Worm (Caenorhabditis elegans) whole organism, L3 larva: ENCODE data around the gene nhr-213.

Experiments
- ama-1 ChIP-seq: fragments of 150-350 bp; optimal IDR thresholded peaks from 2 replicates; lab custom pipeline; 2018
- ceh-16 ChIP-seq: sonication (generic microtip); optimal IDR thresholded peaks from 2 replicates; lab custom pipeline; 2017; ENCODE audit warnings: missing biosample characterization, missing genetic modification characterization
- elt-1 ChIP-seq: fragments of 150-350 bp; optimal IDR thresholded peaks from 2 replicates; lab custom pipeline; 2014; ENCODE audit warnings: missing biosample characterization, missing genetic modification characterization
- nfya-1 ChIP-seq: sonication (generic microtip); optimal IDR thresholded peaks from 2 replicates; lab custom pipeline; 2017; ENCODE audit warnings: missing genetic modification characterization, mild to moderate bottlenecking, missing compliant biosample characterization, antibody characterized with exemption, moderate library complexity; ENCODE audit not compliant: insufficient read depth
- nhr-237 ChIP-seq: fragments of 150-350 bp; optimal IDR thresholded peaks from 2 replicates; lab custom pipeline; 2014; ENCODE audit warnings: missing biosample characterization, missing genetic modification characterization
- nhr-67 ChIP-seq: fragments of 150-350 bp; optimal IDR thresholded peaks from 2 replicates; lab custom pipeline; 2014; ENCODE audit warnings: missing biosample characterization, missing genetic modification characterization
- nhr-76 ChIP-seq: fragments of 150-350 bp; sonication (generic microtip); optimal IDR thresholded peaks from 5 replicates; lab custom pipeline; 2014; ENCODE audit warnings: missing biosample characterization, missing genetic modification characterization
- nhr-77 ChIP-seq: fragments of 150-350 bp; optimal IDR thresholded peaks from 2 replicates; lab custom pipeline; 2014; ENCODE audit warnings: missing biosample characterization, missing genetic modification characterization
- pha-4 ChIP-seq: fragments of 150-350 bp; optimal IDR thresholded peaks from 2 replicates; lab custom pipeline; 2014; ENCODE audit warnings: missing biosample characterization, missing genetic modification reagents, missing genetic modification characterization
- tbx-2 ChIP-seq: sonication (generic microtip); optimal IDR thresholded peaks from 2 replicates; lab custom pipeline; 2016; ENCODE audit warnings: mild to moderate bottlenecking, missing genetic modification characterization, missing compliant biosample characterization
- zag-1 ChIP-seq: fragments of 150-350 bp; optimal IDR thresholded peaks from 2 replicates; lab custom pipeline; 2014; ENCODE audit warnings: missing biosample characterization, missing genetic modification characterization
- ztf-11 ChIP-seq: fragments of 150-350 bp; optimal IDR thresholded peaks from 2 replicates; lab custom pipeline; 2014; ENCODE audit warnings: missing biosample characterization, missing genetic modification characterization

- TF ChIP-seq nhr-76 (tag; lab: Kevin White, UChicago) (no peak), tbx-2 (tag; lab: Kevin White, UChicago) (no peak), nhr-77 (tag; lab: Kevin White, UChicago) (no peak), nhr-237 (no peak), ama-1 (lab: Kevin White, UChicago) (no peak), ztf-11 (tag; lab: Kevin White, UChicago) (no peak), ceh-16 (tag; lab: Kevin White, UChicago) (no peak), elt-1 (no peak), zag-1 (tag; lab: Kevin White, UChicago) (no peak), pha-4 (tag; lab: Kevin White, UChicago) (no peak), nhr-67 (tag; lab: Kevin White, UChicago) (no peak), nfya-1 (tag; lab: Kevin White, UChicago) (no peak)
These were observed 24.3 kb downstream of the nhr-213 start, which contains the start of gene str-56 for ce11 chrV:15872273-15872672.
